Fruit fly (Drosophila melanogaster) whole organism, embryonic: ENCODE measurements around the gene CG6040.

Experiments
- Ada2b ChIP-seq: fragments of 200-800 bp; sonication (Bioruptor generic); IDR thresholded peaks from 2 replicates; pipeline ENCODE4 v1.3.6; 2022; ENCODE audit warnings: missing biosample characterization, missing genetic modification characterization
- Atf3 ChIP-seq: fragments of 200-800 bp; sonication (Bioruptor generic); optimal IDR thresholded peaks from 3 replicates; lab custom pipeline; 2016; ENCODE audit warnings: missing biosample characterization, missing genetic modification characterization
- Bgb ChIP-seq: fragments of 200-800 bp; sonication (Bioruptor generic); IDR thresholded peaks from 2 replicates; pipeline ENCODE4 v1.3.6; 2022; ENCODE audit warnings: missing biosample characterization, missing genetic modification characterization; ENCODE audit not compliant: partially characterized antibody
- C15 ChIP-seq: fragments of 200-800 bp; sonication (Bioruptor generic); IDR thresholded peaks from 3 replicates; pipeline ENCODE4 v1.3.6; 2022; ENCODE audit warnings: missing biosample characterization, missing genetic modification characterization
- CG10209 ChIP-seq: fragments of 200-800 bp; sonication (Bioruptor generic); optimal IDR thresholded peaks from 3 replicates; lab custom pipeline; 2017; ENCODE audit warnings: missing biosample characterization, mild to moderate bottlenecking, missing genetic modification characterization, missing genetic modification reagents
- CG11695 ChIP-seq: fragments of 200-800 bp; sonication (Bioruptor generic); IDR thresholded peaks from 3 replicates; pipeline ENCODE4 v1.3.6; 2022; ENCODE audit warnings: missing biosample characterization, missing genetic modification characterization
- CG12769 ChIP-seq: fragments of 200-800 bp; sonication (Bioruptor generic); optimal IDR thresholded peaks from 2 replicates; lab custom pipeline; 2019; ENCODE audit warnings: missing biosample characterization, mild to moderate bottlenecking, missing genetic modification characterization, moderate library complexity
- CG13287 ChIP-seq: fragments of 200-800 bp; sonication (Bioruptor generic); IDR thresholded peaks from 2 replicates; pipeline ENCODE4 v1.3.6; 2022; ENCODE audit warnings: missing biosample characterization, missing genetic modification characterization; ENCODE audit not compliant: partially characterized antibody
- CG15479 ChIP-seq: fragments of 200-800 bp; sonication (Bioruptor generic); optimal IDR thresholded peaks from 3 replicates; lab custom pipeline; 2019; ENCODE audit warnings: missing biosample characterization, mild to moderate bottlenecking, missing genetic modification characterization, moderate library complexity
- CG15514 ChIP-seq: fragments of 200-800 bp; sonication (Bioruptor generic); optimal IDR thresholded peaks from 3 replicates; lab custom pipeline; 2017; ENCODE audit warnings: missing biosample characterization, missing genetic modification characterization, mild to moderate bottlenecking, moderate library complexity, missing genetic modification reagents
- CG15601 ChIP-seq: fragments of 200-800 bp; sonication (Bioruptor generic); optimal IDR thresholded peaks from 3 replicates; lab custom pipeline; 2019; ENCODE audit warnings: missing biosample characterization, mild to moderate bottlenecking, missing genetic modification characterization, moderate library complexity
- CG17568 ChIP-seq: fragments of 200-800 bp; sonication (Bioruptor generic); optimal IDR thresholded peaks from 2 replicates; lab custom pipeline; 2018; ENCODE audit warnings: missing biosample characterization, mild to moderate bottlenecking, missing genetic modification characterization, moderate library complexity
- CG18476 ChIP-seq: fragments of 200-800 bp; sonication (Bioruptor generic); optimal IDR thresholded peaks from 2 replicates; lab custom pipeline; 2016; ENCODE audit warnings: missing biosample characterization, mild to moderate bottlenecking, missing genetic modification characterization
- CG2678 ChIP-seq: fragments of 200-800 bp; sonication (Bioruptor generic); optimal IDR thresholded peaks from 3 replicates; lab custom pipeline; 2019; ENCODE audit warnings: missing biosample characterization, mild to moderate bottlenecking, missing genetic modification characterization, moderate library complexity
- CG2889 ChIP-seq: fragments of 200-800 bp; sonication (Bioruptor generic); IDR thresholded peaks from 3 replicates; pipeline ENCODE4 v1.3.6; 2022; ENCODE audit warnings: missing biosample characterization, missing genetic modification characterization
- CG30403 ChIP-seq: fragments of 200-800 bp; sonication (Bioruptor generic); optimal IDR thresholded peaks from 3 replicates; lab custom pipeline; 2016; ENCODE audit warnings: missing biosample characterization, missing genetic modification characterization
- CG3065 ChIP-seq: fragments of 200-800 bp; sonication (Bioruptor generic); optimal IDR thresholded peaks from 2 replicates; lab custom pipeline; 2016; ENCODE audit warnings: missing biosample characterization, missing genetic modification characterization
- CG31224 ChIP-seq: fragments of 200-800 bp; sonication (Bioruptor generic); IDR thresholded peaks from 2 replicates; pipeline ENCODE4 v1.3.6; 2022; ENCODE audit warnings: missing biosample characterization, missing genetic modification characterization
- CG32532 ChIP-seq: fragments of 200-800 bp; sonication (Bioruptor generic); IDR thresholded peaks from 2 replicates; pipeline ENCODE4 v1.3.6; 2022; ENCODE audit warnings: missing biosample characterization, missing genetic modification characterization
- CG34376 ChIP-seq: fragments of 200-800 bp; sonication (Bioruptor generic); optimal IDR thresholded peaks from 2 replicates; lab custom pipeline; 2018; ENCODE audit warnings: missing biosample characterization, mild to moderate bottlenecking, missing genetic modification characterization
- CG3995 ChIP-seq: fragments of 200-800 bp; sonication (Bioruptor generic); optimal IDR thresholded peaks from 3 replicates; lab custom pipeline; 2016; ENCODE audit warnings: missing biosample characterization, missing genetic modification characterization
- CG4360 ChIP-seq: fragments of 200-800 bp; sonication (Bioruptor generic); IDR thresholded peaks from 2 replicates; pipeline ENCODE4 v1.3.6; 2022; ENCODE audit warnings: missing biosample characterization, missing genetic modification characterization
- CG7928 ChIP-seq: fragments of 200-800 bp; sonication (Bioruptor generic); optimal IDR thresholded peaks from 2 replicates; lab custom pipeline; 2017; ENCODE audit warnings: missing biosample characterization, mild to moderate bottlenecking, missing genetic modification characterization
- CTCF ChIP-seq: fragments of 200-800 bp; sonication (Bioruptor generic); optimal IDR thresholded peaks from 2 replicates; lab custom pipeline; 2017; ENCODE audit warnings: missing biosample characterization, mild to moderate bottlenecking, missing genetic modification characterization, moderate library complexity
- Dll ChIP-seq: fragments of 200-800 bp; sonication (Bioruptor generic); IDR thresholded peaks from 4 replicates; pipeline ENCODE4 v1.3.6; 2022; ENCODE audit warnings: missing biosample characterization, missing genetic modification characterization; ENCODE audit not compliant: partially characterized antibody
- Doc3 ChIP-seq: fragments of 200-800 bp; sonication (Bioruptor generic); IDR thresholded peaks from 3 replicates; pipeline ENCODE4 v1.3.6; 2022; ENCODE audit warnings: missing biosample characterization, missing genetic modification characterization; ENCODE audit not compliant: partially characterized antibody
- Ets65A ChIP-seq: fragments of 200-800 bp; sonication (Bioruptor generic); peaks from one replicate; lab custom pipeline; 2016; ENCODE audit warnings: missing biosample characterization, missing genetic modification characterization
- Ets97D ChIP-seq: fragments of 200-800 bp; sonication (Bioruptor generic); optimal IDR thresholded peaks from 3 replicates; lab custom pipeline; 2016; ENCODE audit warnings: missing biosample characterization, missing genetic modification characterization
- Hey ChIP-seq: fragments of 200-800 bp; sonication (Bioruptor generic); optimal IDR thresholded peaks from 3 replicates; lab custom pipeline; 2018; ENCODE audit warnings: missing biosample characterization, mild to moderate bottlenecking, missing genetic modification characterization
- Hsf ChIP-seq: fragments of 200-800 bp; sonication (Bioruptor generic); optimal IDR thresholded peaks from 3 replicates; lab custom pipeline; 2016; ENCODE audit warnings: missing biosample characterization, missing genetic modification characterization
- MESR4 ChIP-seq: fragments of 200-800 bp; sonication (Bioruptor generic); optimal IDR thresholded peaks from 2 replicates; lab custom pipeline; 2018; ENCODE audit warnings: missing biosample characterization, mild to moderate bottlenecking, missing genetic modification characterization, moderate library complexity
- Med ChIP-seq: fragments of 200-800 bp; sonication (Bioruptor generic); peaks from one replicate; lab custom pipeline; 2016; ENCODE audit warnings: missing biosample characterization, missing genetic modification characterization, mild to moderate bottlenecking, inconsistent platforms, moderate library complexity
- Poxn ChIP-seq: fragments of 200-800 bp; sonication (Bioruptor generic); IDR thresholded peaks from 2 replicates; pipeline ENCODE4 v1.3.6; 2022; ENCODE audit warnings: missing biosample characterization, missing genetic modification characterization
- Ptx1 ChIP-seq: fragments of 200-800 bp; sonication (Bioruptor generic); IDR thresholded peaks from 2 replicates; pipeline ENCODE4 v1.3.6; 2022; ENCODE audit warnings: missing biosample characterization, missing genetic modification characterization
- Ravus ChIP-seq: fragments of 200-800 bp; sonication (Bioruptor generic); IDR thresholded peaks from 2 replicates; pipeline ENCODE4 v1.3.6; 2022; ENCODE audit warnings: missing biosample characterization, missing genetic modification characterization
- YL-1 ChIP-seq: fragments of 200-800 bp; sonication (Bioruptor generic); optimal IDR thresholded peaks from 3 replicates; lab custom pipeline; 2017; ENCODE audit warnings: missing biosample characterization, mild to moderate bottlenecking, missing genetic modification characterization
- cwo ChIP-seq: fragments of 200-800 bp; sonication (Bioruptor generic); optimal IDR thresholded peaks from 3 replicates; lab custom pipeline; 2017; ENCODE audit warnings: missing biosample characterization, missing genetic modification characterization, mild to moderate bottlenecking, moderate library complexity, missing genetic modification reagents
- dysf ChIP-seq: fragments of 200-800 bp; sonication (Bioruptor generic); IDR thresholded peaks from 3 replicates; pipeline ENCODE4 v1.3.6; 2022; ENCODE audit warnings: missing biosample characterization, missing genetic modification characterization
- ems ChIP-seq: fragments of 200-800 bp; sonication (Bioruptor generic); optimal IDR thresholded peaks from 3 replicates; lab custom pipeline; 2016; ENCODE audit warnings: missing biosample characterization, missing genetic modification characterization
- fu2 ChIP-seq: fragments of 200-800 bp; sonication (Bioruptor generic); optimal IDR thresholded peaks from 2 replicates; lab custom pipeline; 2016; ENCODE audit warnings: missing biosample characterization, missing genetic modification characterization
- gcm2 ChIP-seq: fragments of 200-800 bp; sonication (Bioruptor generic); optimal IDR thresholded peaks from 2 replicates; lab custom pipeline; 2016; ENCODE audit warnings: missing biosample characterization, missing genetic modification characterization
- her ChIP-seq: fragments of 200-800 bp; sonication (Bioruptor generic); optimal IDR thresholded peaks from 2 replicates; lab custom pipeline; 2016; ENCODE audit warnings: missing biosample characterization, missing genetic modification characterization
- ken ChIP-seq: fragments of 200-800 bp; sonication (Bioruptor generic); IDR thresholded peaks from 3 replicates; pipeline ENCODE4 v1.3.6; 2022; ENCODE audit warnings: missing biosample characterization, missing genetic modification characterization
- pan ChIP-seq, 4 experiments: fragments of >200 bp in 3 of 4; fragments of 200-800 bp in 1 of 4; sonication (Bioruptor generic) in 1 of 4; optimal IDR thresholded peaks in 3 of 4; IDR thresholded peaks in 1 of 4; 2 replicates each; pipeline versions ENCODE4 v1.3.6 to Lab custom; 2017 to 2022; ENCODE audit warnings: missing biosample characterization in 2 of 4, missing genetic modification characterization in 2 of 4, mixed read lengths in 1 of 4
- row ChIP-seq: fragments of 200-800 bp; sonication (Bioruptor generic); IDR thresholded peaks from 3 replicates; pipeline ENCODE4 v1.3.6; 2022; ENCODE audit warnings: missing biosample characterization, missing genetic modification characterization
- sd ChIP-seq: fragments of 200-800 bp; sonication (Bioruptor generic); optimal IDR thresholded peaks from 3 replicates; lab custom pipeline; 2018; ENCODE audit warnings: missing biosample characterization, mild to moderate bottlenecking, missing genetic modification characterization, moderate library complexity
- sim ChIP-seq: fragments of 200-800 bp; sonication (Bioruptor generic); IDR thresholded peaks from 2 replicates; pipeline ENCODE4 v1.3.6; 2022; ENCODE audit warnings: missing biosample characterization, missing genetic modification characterization
- twi ChIP-seq: fragments of 200-800 bp; optimal IDR thresholded peaks from 2 replicates; lab custom pipeline; 2019; ENCODE audit warnings: missing biosample characterization, mild to moderate bottlenecking, missing genetic modification characterization, moderate library complexity

Gene CG6040

DNA sequence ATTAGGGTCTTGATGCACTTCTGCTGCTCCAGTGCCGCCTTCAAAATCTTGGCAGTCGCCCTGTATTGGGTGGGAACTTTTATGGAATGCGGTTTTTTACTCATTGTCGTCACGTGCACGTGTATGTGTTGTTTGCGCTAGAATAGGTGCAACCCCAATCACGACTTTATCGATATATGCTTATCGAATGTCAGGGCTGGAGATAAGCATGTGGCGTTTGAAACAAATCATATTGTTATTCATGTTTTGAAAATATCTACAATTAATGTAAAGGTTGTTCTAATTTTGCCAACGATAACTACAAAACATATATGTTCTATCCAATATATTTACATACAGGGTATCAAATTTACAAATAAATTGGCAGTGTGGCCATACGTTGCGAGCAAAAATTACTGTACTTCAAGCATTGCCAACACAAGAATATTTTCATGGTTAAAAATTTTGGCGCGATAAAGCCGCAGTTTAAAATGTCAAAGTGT lies 65.4 kb downstream of the CG6040 start, which contains the start of the genes CG42359 and Nsun5 (continued):
- TF ChIP-seq pan (optimal IDR thresholded peaks at IDR 0.05; lab: Kevin White, UChicago) (no peak), pan (GFP tag; optimal IDR thresholded peaks at IDR 0.05 in 1 of 2, IDR thresholded peaks at IDR 0.05 in 1 of 2) (peak in 1 of 2 experiments; percentile 90), sd (tag; lab: Kevin White, UChicago) (peak; percentile 99), CTCF (peak; percentile 60), twi (tag; lab: Kevin White, UChicago) (peak; percentile 79), CG10209 (GFP tag; lab: Kevin White, UChicago) (peak; percentile 87), ken (peak; percentile 89), cwo (GFP tag; lab: Kevin White, UChicago) (peak; percentile 99), CG2889 (GFP tag; lab: Robert Waterston, UW) (peak; percentile 77), CG15479 (GFP tag; lab: Kevin White, UChicago) (peak; percentile 82), Ada2b (peak; percentile 89), Ets97D (peak; percentile 92), Med (GFP tag; lab: Kevin White, UChicago) (peak; percentile 99), Ptx1 (GFP tag; lab: Robert Waterston, UW) (peak; percentile 92), YL-1 (peak; percentile 95), CG32532 (peak; percentile 92), C15 (GFP tag; lab: Robert Waterston, UW) (0 out of 3 replicates have a peak, but pooled peaks have one; percentile 34), CG3995 (peak; percentile 80)

DNA sequence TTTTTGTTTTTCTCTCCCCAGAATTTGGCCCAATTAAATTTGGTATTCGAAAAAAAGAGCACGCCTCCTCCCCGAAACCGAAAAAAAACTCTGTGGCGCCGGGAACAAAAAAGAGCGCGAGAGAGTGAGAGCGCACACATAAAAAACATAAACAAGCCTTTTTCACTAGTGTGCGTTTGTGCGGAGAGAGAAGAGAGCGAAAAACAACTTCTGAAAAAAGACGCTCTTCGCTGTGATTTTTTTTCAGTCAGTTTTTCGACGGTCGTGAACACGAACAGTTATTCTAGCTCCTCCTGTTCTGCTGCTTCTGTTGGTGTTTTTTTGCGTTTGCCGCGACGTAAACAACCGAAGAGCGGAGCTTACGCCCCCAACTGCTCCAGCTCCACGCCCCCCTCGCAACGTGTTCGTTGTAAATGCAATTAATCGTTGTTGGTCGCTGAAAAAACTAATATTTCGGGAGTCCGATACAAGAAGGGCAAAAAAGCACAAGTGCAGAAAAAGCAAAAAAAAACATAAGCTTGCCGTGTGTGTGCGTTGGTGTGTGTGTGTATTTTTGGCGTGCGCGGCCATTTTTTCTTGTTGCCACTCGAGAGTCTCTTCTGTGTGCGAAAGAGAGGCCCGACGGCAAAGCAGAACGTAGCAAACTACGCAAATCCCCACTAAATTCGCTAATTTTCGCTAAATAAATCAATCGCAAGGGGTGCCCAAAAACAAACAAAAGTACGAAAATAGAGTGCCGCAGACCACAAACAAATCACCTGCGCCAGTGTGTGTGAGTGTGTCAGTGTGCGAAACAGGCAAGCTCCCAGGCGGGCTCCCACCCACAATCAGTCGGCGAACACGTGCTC lies 67.4 kb downstream of the CG6040 start, which contains the start of gene sqz:
Gene sqz, plus strand, starts transcription at position 240 of the 848 bp plus-strand sequence.
- TF ChIP-seq her (GFP tag; lab: Kevin White, UChicago) (no peak), Dll (peak; percentile 68), CG15514 (GFP tag; lab: Kevin White, UChicago) (peak; percentile 30), row (GFP tag; lab: Robert Waterston, UW) (no peak), CG30403 (no peak), Poxn (GFP tag; lab: Robert Waterston, UW) (no peak), CG4360 (peak; percentile 76), Hey (tag; lab: Kevin White, UChicago) (no peak), CG17568 (peak; percentile 46), sim (no peak), CG2678 (tag; lab: Kevin White, UChicago) (peak; percentile 33), Doc3 (0 out of 3 replicates have a peak, but pooled peaks have one; percentile 36), CG3995 (peak; percentile 40), CG15601 (no peak), CG34376 (GFP tag; lab: Kevin White, UChicago) (peak; percentile 26), Ets65A (GFP tag; lab: Kevin White, UChicago) (no peak), CG18476 (GFP tag; lab: Kevin White, UChicago) (no peak), CG7928 (GFP tag; lab: Kevin White, UChicago) (no peak), ems (GFP tag; lab: Kevin White, UChicago) (no peak), Ravus (no peak), CG3065 (GFP tag; lab: Kevin White, UChicago) (no peak), Bgb (GFP tag; lab: Robert Waterston, UW) (peak; percentile 45), CG11695 (GFP tag; lab: Robert Waterston, UW) (0 out of 3 replicates have a peak, but pooled peaks have one; percentile 13), Atf3 (no peak), MESR4 (GFP tag; lab: Kevin White, UChicago) (no peak), gcm2 (GFP tag; lab: Kevin White, UChicago) (no peak), CG12769 (peak; percentile 59), Hsf (no peak), fu2 (GFP tag; lab: Kevin White, UChicago) (no peak), CG31224 (GFP tag; lab: Robert Waterston, UW) (no peak), dysf (GFP tag; lab: Robert Waterston, UW) (no peak), CG13287 (GFP tag; lab: Robert Waterston, UW) (peak; percentile 68)
